Worm (Caenorhabditis elegans): ENCODE measurements around the gene odc-1.

The odc-1 gene

ce11 chrV:6879490-6879889, 20.5 kb downstream of the odc-1 start:
- TF ChIP-seq ces-1 (GFP tag; optimal IDR thresholded peaks at IDR 0.05) (peak; percentile 52), flh-1 (GFP tag; optimal IDR thresholded peaks at IDR 0.05) (no peak), ham-2 (GFP tag; optimal IDR thresholded peaks at IDR 0.05) (peak; percentile 80), M03D4.4 (tag; optimal IDR thresholded peaks at IDR 0.05) (peak; percentile 33), lin-13 (tag; optimal IDR thresholded peaks at IDR 0.05) (peak; percentile 20), drap-1 (GFP tag; optimal IDR thresholded peaks at IDR 0.05) (peak; percentile 76), nhr-237 (tag; optimal IDR thresholded peaks at IDR 0.05) (peak; percentile 43), unc-120 (tag; optimal IDR thresholded peaks at IDR 0.05; ENCODE audit: poor library complexity, severe bottlenecking) (peak; percentile 90), ztf-11 (tag; optimal IDR thresholded peaks at IDR 0.05) (peak; percentile 15), sptf-1 (tag; optimal IDR thresholded peaks at IDR 0.05) (peak; percentile 69), lsy-2 (tag; optimal IDR thresholded peaks at IDR 0.05) (peak; percentile 55), ceh-39 (tag; optimal IDR thresholded peaks at IDR 0.05) (peak; percentile 34), zip-8 (tag; optimal IDR thresholded peaks at IDR 0.05) (no peak), bed-3 (GFP tag; optimal IDR thresholded peaks at IDR 0.05) (no peak), elt-3 (tag; optimal IDR thresholded peaks at IDR 0.05) (no peak), nhr-12 (tag; optimal IDR thresholded peaks at IDR 0.05) (no peak), ceh-43 (GFP tag; optimal IDR thresholded peaks at IDR 0.05) (peak; percentile 33), snpc-4 (tag; optimal IDR thresholded peaks at IDR 0.05) (no peak), nhr-28 (tag; optimal IDR thresholded peaks at IDR 0.05) (no peak), hlh-1 (tag; optimal IDR thresholded peaks at IDR 0.05) (peak; percentile 61), cnd-1 (tag; optimal IDR thresholded peaks at IDR 0.05) (peak; percentile 70), blmp-1 (tag; optimal IDR thresholded peaks at IDR 0.05) (no peak), tbx-8 (GFP tag; optimal IDR thresholded peaks at IDR 0.05) (no peak), mls-2 (tag; optimal IDR thresholded peaks at IDR 0.05) (peak; percentile 86), mep-1 (tag; optimal IDR thresholded peaks at IDR 0.05) (peak; percentile 62), lin-32 (GFP tag; optimal IDR thresholded peaks at IDR 0.05) (peak; percentile 22), mab-5 (tag; optimal IDR thresholded peaks at IDR 0.05) (no peak), nhr-76 (tag; optimal IDR thresholded peaks at IDR 0.05) (no peak), ceh-83 (GFP tag; optimal IDR thresholded peaks at IDR 0.05) (peak; percentile 53), nhr-2 (tag; optimal IDR thresholded peaks at IDR 0.05) (peak; percentile 78), unc-39 (tag; optimal IDR thresholded peaks at IDR 0.05) (peak; percentile 65), pha-4 (tag; optimal IDR thresholded peaks at IDR 0.05) (peak; percentile 69), sem-2 (GFP tag; optimal IDR thresholded peaks at IDR 0.05) (no peak), unc-62 (GFP tag; optimal IDR thresholded peaks at IDR 0.05) (peak; percentile 80)

- no peak for TF ChIP-seq lin-13 (tag; optimal IDR thresholded peaks at IDR 0.05)
Measured at ce11 chrV:6878559-6878958, 21.5 kb downstream of the odc-1 start.

ce11 chrV:6876763-6877515, 23.1 kb downstream of the odc-1 start:
- TF ChIP-seq nhr-237 (tag; optimal IDR thresholded peaks at IDR 0.05) (no peak), ceh-83 (GFP tag; optimal IDR thresholded peaks at IDR 0.05) (no peak), lin-13 (tag; optimal IDR thresholded peaks at IDR 0.05) (no peak), tbx-8 (GFP tag; optimal IDR thresholded peaks at IDR 0.05) (no peak), ham-2 (GFP tag; optimal IDR thresholded peaks at IDR 0.05) (peak; percentile 59), flh-1 (GFP tag; optimal IDR thresholded peaks at IDR 0.05) (no peak), ceh-43 (GFP tag; optimal IDR thresholded peaks at IDR 0.05) (no peak), M03D4.4 (tag; optimal IDR thresholded peaks at IDR 0.05) (no peak), ces-1 (GFP tag; optimal IDR thresholded peaks at IDR 0.05) (peak; percentile 16), elt-3 (tag; optimal IDR thresholded peaks at IDR 0.05) (no peak), sem-2 (GFP tag; optimal IDR thresholded peaks at IDR 0.05) (no peak), mep-1 (tag; optimal IDR thresholded peaks at IDR 0.05) (no peak), elt-1 (tag; optimal IDR thresholded peaks at IDR 0.05; ENCODE audit: borderline replicate concordance, insufficient read depth) (peak; percentile 75), nhr-12 (tag; optimal IDR thresholded peaks at IDR 0.05) (no peak), nhr-28 (tag; optimal IDR thresholded peaks at IDR 0.05) (no peak), unc-39 (tag; optimal IDR thresholded peaks at IDR 0.05) (no peak), lin-32 (GFP tag; optimal IDR thresholded peaks at IDR 0.05) (no peak), blmp-1 (tag; optimal IDR thresholded peaks at IDR 0.05) (no peak), nhr-2 (tag; optimal IDR thresholded peaks at IDR 0.05) (no peak), snpc-4 (tag; optimal IDR thresholded peaks at IDR 0.05) (no peak), drap-1 (GFP tag; optimal IDR thresholded peaks at IDR 0.05) (no peak), sptf-1 (tag; optimal IDR thresholded peaks at IDR 0.05) (no peak), mls-2 (tag; optimal IDR thresholded peaks at IDR 0.05) (no peak), mab-5 (tag; optimal IDR thresholded peaks at IDR 0.05) (no peak), pha-4 (tag; optimal IDR thresholded peaks at IDR 0.05) (peak; percentile 0), ztf-11 (tag; optimal IDR thresholded peaks at IDR 0.05) (no peak), unc-62 (GFP tag; optimal IDR thresholded peaks at IDR 0.05) (no peak)
